Fruit fly (Drosophila melanogaster): ENCODE data around the gene CG6310.

dm6 chr3L:11093046-11093520 is 23.4 kb upstream of the CG6310 start, which contains the start of gene JIL-1:
- no peak for TF ChIP-seq Dll (optimal IDR thresholded peaks at IDR 0.05)
- TF ChIP-seq CG8478 (optimal IDR thresholded peaks at IDR 0.05), result no peak
- TF ChIP-seq usp (GFP tag; optimal IDR thresholded peaks at IDR 0.05), result no peak
